Worm (Caenorhabditis elegans) whole organism, late embryonic: Measurements from ENCODE around the gene F27D9.13.

Experiments
- C08G9.2 ChIP-seq: sonication (generic microtip); optimal IDR thresholded peaks from 2 replicates; lab custom pipeline; 2016; ENCODE audit warnings: mild to moderate bottlenecking, missing genetic modification characterization, moderate library complexity, missing compliant biosample characterization
- C38D4.7 ChIP-seq: fragments of 200-800 bp; sonication (Bioruptor generic); optimal IDR thresholded peaks from 2 replicates; lab custom pipeline; 2018; ENCODE audit warnings: mild to moderate bottlenecking, missing genetic modification characterization, moderate library complexity, missing compliant biosample characterization
- F13H6.1 ChIP-seq: sonication (generic microtip); optimal IDR thresholded peaks from 2 replicates; lab custom pipeline; 2016; ENCODE audit warnings: missing genetic modification characterization, missing compliant biosample characterization
- K09A11.1 ChIP-seq: sonication (generic microtip); optimal IDR thresholded peaks from 2 replicates; lab custom pipeline; 2017; ENCODE audit warnings: antibody characterized with exemption, mild to moderate bottlenecking, missing genetic modification characterization, missing compliant biosample characterization; ENCODE audit not compliant: insufficient read depth
- T23F11.4 ChIP-seq: fragments of 200-800 bp; sonication (Bioruptor generic); optimal IDR thresholded peaks from 2 replicates; lab custom pipeline; 2018; ENCODE audit warnings: mild to moderate bottlenecking, missing genetic modification characterization, missing compliant biosample characterization
- ama-1 ChIP-seq: fragments of 150-350 bp; optimal IDR thresholded peaks from 2 replicates; lab custom pipeline; 2014
- ceh-14 ChIP-seq: sonication (generic microtip); optimal IDR thresholded peaks from 2 replicates; lab custom pipeline; 2016; ENCODE audit warnings: missing genotype, missing genetic modification characterization, missing compliant biosample characterization
- ceh-18 ChIP-seq: sonication (generic microtip); optimal IDR thresholded peaks from 2 replicates; lab custom pipeline; 2016; ENCODE audit warnings: missing genetic modification characterization, missing compliant biosample characterization
- ceh-19 ChIP-seq: fragments of 200-800 bp; sonication (Bioruptor generic); optimal IDR thresholded peaks from 2 replicates; lab custom pipeline; 2018; ENCODE audit warnings: mild to moderate bottlenecking, missing genetic modification characterization, missing compliant biosample characterization
- ceh-31 ChIP-seq: sonication (generic microtip); optimal IDR thresholded peaks from 2 replicates; lab custom pipeline; 2016; ENCODE audit warnings: missing genetic modification characterization, missing compliant biosample characterization
- ceh-34 ChIP-seq: sonication (generic microtip); optimal IDR thresholded peaks from 2 replicates; lab custom pipeline; 2016; ENCODE audit warnings: mild to moderate bottlenecking, missing genetic modification characterization, missing compliant biosample characterization
- ceh-48 ChIP-seq: sonication (generic microtip); optimal IDR thresholded peaks from 2 replicates; lab custom pipeline; 2016; ENCODE audit warnings: missing genetic modification characterization, inconsistent platforms, missing compliant biosample characterization
- ceh-9 ChIP-seq: sonication (generic microtip); optimal IDR thresholded peaks from 2 replicates; lab custom pipeline; 2016; ENCODE audit warnings: mild to moderate bottlenecking, missing genetic modification characterization, inconsistent platforms, missing compliant biosample characterization
- dmd-4 ChIP-seq: sonication (generic microtip); optimal IDR thresholded peaks from 2 replicates; lab custom pipeline; 2016; ENCODE audit warnings: borderline replicate concordance, missing genetic modification characterization, missing compliant biosample characterization
- elt-4 ChIP-seq: sonication (generic microtip); optimal IDR thresholded peaks from 2 replicates; lab custom pipeline; 2016; ENCODE audit warnings: missing genetic modification characterization, missing compliant biosample characterization
- ets-4 ChIP-seq: sonication (generic microtip); optimal IDR thresholded peaks from 2 replicates; lab custom pipeline; 2016; ENCODE audit warnings: missing genetic modification characterization, missing compliant biosample characterization
- fkh-10 ChIP-seq: fragments of 150-350 bp; optimal IDR thresholded peaks from 2 replicates; lab custom pipeline; 2014; ENCODE audit warnings: missing biosample characterization, missing genetic modification reagents, missing genetic modification characterization
- gmeb-2 ChIP-seq: sonication (generic microtip); optimal IDR thresholded peaks from 2 replicates; lab custom pipeline; 2016; ENCODE audit warnings: missing genetic modification characterization, inconsistent platforms, missing compliant biosample characterization
- hlh-6 ChIP-seq: sonication (generic microtip); optimal IDR thresholded peaks from 2 replicates; lab custom pipeline; 2016; ENCODE audit warnings: missing genotype, missing genetic modification characterization, missing compliant biosample characterization
- madf-2 ChIP-seq: sonication (generic microtip); optimal IDR thresholded peaks from 2 replicates; lab custom pipeline; 2017; ENCODE audit warnings: missing genetic modification characterization, missing compliant biosample characterization
- mec-3 ChIP-seq: sonication (generic microtip); optimal IDR thresholded peaks from 2 replicates; lab custom pipeline; 2016; ENCODE audit warnings: borderline replicate concordance, missing genetic modification characterization, missing compliant biosample characterization
- nfya-1 ChIP-seq: sonication (generic microtip); optimal IDR thresholded peaks from 2 replicates; lab custom pipeline; 2017; ENCODE audit warnings: missing genetic modification characterization, mild to moderate bottlenecking, missing compliant biosample characterization, antibody characterized with exemption, moderate library complexity
- nhr-232 ChIP-seq: sonication (generic microtip); optimal IDR thresholded peaks from 2 replicates; lab custom pipeline; 2016; ENCODE audit warnings: missing genetic modification characterization, missing compliant biosample characterization
- npax-4 ChIP-seq: sonication (generic microtip); optimal IDR thresholded peaks from 2 replicates; lab custom pipeline; 2016; ENCODE audit warnings: missing genetic modification characterization, missing compliant biosample characterization
- pag-3 ChIP-seq: sonication (generic microtip); optimal IDR thresholded peaks from 2 replicates; lab custom pipeline; 2016; ENCODE audit warnings: missing compliant biosample characterization, missing genetic modification characterization, borderline replicate concordance
- pat-9 ChIP-seq: fragments of 200-800 bp; sonication (Bioruptor generic); optimal IDR thresholded peaks from 2 replicates; lab custom pipeline; 2018; ENCODE audit warnings: mild to moderate bottlenecking, missing genetic modification characterization, moderate library complexity, missing compliant biosample characterization
- pax-1 ChIP-seq: fragments of 150-350 bp; optimal IDR thresholded peaks from 2 replicates; lab custom pipeline; 2014; ENCODE audit warnings: missing biosample characterization, missing genetic modification characterization
- pha-2 ChIP-seq: sonication (generic microtip); optimal IDR thresholded peaks from 2 replicates; lab custom pipeline; 2017; ENCODE audit warnings: mild to moderate bottlenecking, missing genetic modification characterization, missing compliant biosample characterization
- pha-4 ChIP-seq: fragments of 150-350 bp; optimal IDR thresholded peaks from 2 replicates; lab custom pipeline; 2018; ENCODE audit warnings: missing biosample characterization, missing genetic modification reagents, missing genetic modification characterization
- pros-1 ChIP-seq: fragments of 150-350 bp; optimal IDR thresholded peaks from 2 replicates; lab custom pipeline; 2014; ENCODE audit warnings: missing biosample characterization, missing genetic modification reagents, missing genetic modification characterization
- ref-2 ChIP-seq: sonication (generic microtip); optimal IDR thresholded peaks from 2 replicates; lab custom pipeline; 2016; ENCODE audit warnings: missing genetic modification characterization, missing compliant biosample characterization
- sdc-2 ChIP-seq: sonication (generic microtip); optimal IDR thresholded peaks from 2 replicates; lab custom pipeline; 2016; ENCODE audit warnings: missing genotype, missing genetic modification characterization, missing compliant biosample characterization
- sox-2 ChIP-seq: fragments of 200-800 bp; sonication (Bioruptor generic); IDR thresholded peaks from 2 replicates; pipeline ENCODE4 v1.3.6; 2022; ENCODE audit warnings: missing genetic modification reagents, missing genetic modification characterization, missing compliant biosample characterization
- tbx-2 ChIP-seq: sonication (generic microtip); optimal IDR thresholded peaks from 2 replicates; lab custom pipeline; 2016; ENCODE audit warnings: missing genetic modification characterization, missing compliant biosample characterization
- unc-3 ChIP-seq, 2 experiments: fragments of 200-800 bp in 1 of 2; sonication (Bioruptor generic) in 1 of 2; sonication (generic microtip) in 1 of 2; conservative IDR thresholded peaks in 1 of 2; optimal IDR thresholded peaks in 1 of 2; 2 replicates each; pipeline versions ENCODE4 v1.3.6 to Lab custom; 2016 to 2022; ENCODE audit warnings: missing compliant biosample characterization in 2 of 2, missing genetic modification characterization in 2 of 2, missing genetic modification reagents in 1 of 2
- unc-42 ChIP-seq: sonication (generic microtip); optimal IDR thresholded peaks from 2 replicates; lab custom pipeline; 2016; ENCODE audit warnings: missing genotype, missing genetic modification characterization, missing compliant biosample characterization
- unc-55 ChIP-seq: sonication (generic microtip); optimal IDR thresholded peaks from 2 replicates; lab custom pipeline; 2017; ENCODE audit warnings: missing biosample characterization, missing genetic modification reagents, missing genetic modification characterization
- unc-86 ChIP-seq: sonication (generic microtip); optimal IDR thresholded peaks from 2 replicates; lab custom pipeline; 2016; ENCODE audit warnings: missing genetic modification characterization, missing compliant biosample characterization

Gene F27D9.13

ce11 chrX:7667394-7668089 is at the start of gene F27D9.13:
Gene F27D9.13, minus strand, starts transcription at chrX:7667444.
- TF ChIP-seq ceh-31 (tag; lab: Kevin White, UChicago) (no peak), pag-3 (tag; lab: Kevin White, UChicago) (no peak), madf-2 (tag; lab: Kevin White, UChicago) (no peak)

ce11 chrX:7715463-7715862 is 48.2 kb upstream of the F27D9.13 start:
- peak; percentile 65 for TF ChIP-seq ceh-18 (tag; lab: Kevin White, UChicago)
- TF ChIP-seq F13H6.1 (tag; lab: Kevin White, UChicago): no peak
- TF ChIP-seq C38D4.7 (GFP tag; lab: Kevin White, UChicago): no peak
- peak; percentile 93 for TF ChIP-seq unc-55
- TF ChIP-seq, all 69 proteins: peak for 2

ce11 chrX:7712887-7713286 is 45.6 kb upstream of the F27D9.13 start:
- no peak for TF ChIP-seq hlh-6 (tag; lab: Kevin White, UChicago)
- TF ChIP-seq ets-4 (tag; lab: Kevin White, UChicago): no peak
- peak; percentile 46 for TF ChIP-seq ref-2 (tag; lab: Kevin White, UChicago)
- TF ChIP-seq unc-42: peak; percentile 97
- TF ChIP-seq ceh-14 (tag; lab: Kevin White, UChicago): peak; percentile 71
- no peak for TF ChIP-seq nhr-232 (tag; lab: Kevin White, UChicago)
- peak; percentile 24 for TF ChIP-seq nfya-1 (tag; lab: Kevin White, UChicago)
- TF ChIP-seq ceh-31 (tag; lab: Kevin White, UChicago): peak; percentile 58
- peak; percentile 0 for TF ChIP-seq sdc-2
- peak; percentile 43 for TF ChIP-seq unc-55
- peak; percentile 47 for TF ChIP-seq tbx-2 (tag; lab: Kevin White, UChicago)

ce11 chrX:7710643-7711042 is 43.4 kb upstream of the F27D9.13 start, which contains the start of gene K09F5.4:
Gene K09F5.4, minus strand, starts transcription at chrX:7710743.
- TF ChIP-seq unc-86 (no peak), gmeb-2 (tag; lab: Kevin White, UChicago) (no peak), fkh-10 (GFP tag; lab: Kevin White, UChicago) (no peak), elt-4 (no peak), unc-3 (GFP tag; conservative IDR thresholded peaks at IDR 0.05; lab: Robert Waterston, UW) (no peak), unc-3 (tag; optimal IDR thresholded peaks at IDR 0.05; lab: Kevin White, UChicago) (no peak), ceh-9 (tag; lab: Kevin White, UChicago) (no peak)

- peak; percentile 75 for TF ChIP-seq ceh-19 (GFP tag; lab: Kevin White, UChicago)
- 0 out of 2 replicates have a peak, but pooled peaks have one; percentile 6 for TF ChIP-seq sox-2 (GFP tag; lab: Robert Waterston, UW)
- no peak for TF ChIP-seq ceh-34 (tag; lab: Kevin White, UChicago)
Observed at ce11 chrX:7710187-7710586, 42.9 kb upstream of the F27D9.13 start.

- TF ChIP-seq tbx-2 (tag; lab: Kevin White, UChicago) (no peak), ama-1 (lab: Kevin White, UChicago) (no peak), pha-4 (tag; lab: Kevin White, UChicago) (no peak), madf-2 (tag; lab: Kevin White, UChicago) (no peak), dmd-4 (tag; lab: Kevin White, UChicago) (no peak), mec-3 (no peak), C38D4.7 (GFP tag; lab: Kevin White, UChicago) (no peak), pat-9 (tag; lab: Kevin White, UChicago) (no peak), pax-1 (no peak), elt-4 (no peak), K09A11.1 (tag; lab: Kevin White, UChicago) (no peak), npax-4 (tag; lab: Kevin White, UChicago) (no peak), pros-1 (tag; lab: Kevin White, UChicago) (no peak), C08G9.2 (no peak), pha-2 (tag; lab: Kevin White, UChicago) (no peak), ceh-48 (tag; lab: Kevin White, UChicago) (no peak), T23F11.4 (GFP tag; lab: Kevin White, UChicago) (no peak)
Observed at ce11 chrX:7707031-7707430, 39.8 kb upstream of the F27D9.13 start, which contains the start of gene kvs-1. Gene kvs-1, minus strand, starts transcription at chrX:7707131.
